Fruit fly (Drosophila melanogaster) whole organism, embryonic: ENCODE results near the gene CG32816.
A peak's percentile ranks its signal among the peaks of the same experiment; 100 is the strongest.

ENCODE experiments used
- Aef1 ChIP-seq: fragments of 200-800 bp; sonication (Bioruptor generic); IDR thresholded peaks from 3 replicates; pipeline ENCODE4 v1.3.6; 2022; ENCODE audit warnings: missing biosample characterization, missing genetic modification characterization
- Antp ChIP-seq: fragments of 200-800 bp; sonication (Bioruptor generic); optimal IDR thresholded peaks from 3 replicates; lab custom pipeline; 2016; ENCODE audit warnings: missing biosample characterization, missing genetic modification characterization
- BtbVII ChIP-seq: fragments of 200-800 bp; sonication (Bioruptor generic); optimal IDR thresholded peaks from 3 replicates; lab custom pipeline; 2017; ENCODE audit warnings: missing biosample characterization, mild to moderate bottlenecking, missing genetic modification characterization
- CG10462 ChIP-seq: fragments of 200-800 bp; sonication (Bioruptor generic); optimal IDR thresholded peaks from 2 replicates; lab custom pipeline; 2016; ENCODE audit warnings: missing biosample characterization, missing genetic modification characterization
- CG10543 ChIP-seq: fragments of 200-800 bp; sonication (Bioruptor generic); optimal IDR thresholded peaks from 3 replicates; lab custom pipeline; 2017; ENCODE audit warnings: missing biosample characterization, mild to moderate bottlenecking, missing genetic modification characterization, moderate library complexity
- CG10565 ChIP-seq: fragments of 200-800 bp; sonication (Bioruptor generic); optimal IDR thresholded peaks from 3 replicates; lab custom pipeline; 2016; ENCODE audit warnings: missing biosample characterization, mild to moderate bottlenecking, missing genetic modification characterization
- CG11695 ChIP-seq: fragments of 200-800 bp; sonication (Bioruptor generic); IDR thresholded peaks from 3 replicates; pipeline ENCODE4 v1.3.6; 2022; ENCODE audit warnings: missing biosample characterization, missing genetic modification characterization
- CG12942 ChIP-seq: fragments of 200-800 bp; sonication (Bioruptor generic); optimal IDR thresholded peaks from 3 replicates; lab custom pipeline; 2016; ENCODE audit warnings: missing biosample characterization, missing genetic modification characterization
- CG13894 ChIP-seq: fragments of 200-800 bp; sonication (Bioruptor generic); optimal IDR thresholded peaks from 3 replicates; lab custom pipeline; 2018; ENCODE audit warnings: missing biosample characterization, mild to moderate bottlenecking, missing genetic modification characterization, moderate library complexity
- CG15479 ChIP-seq: fragments of 200-800 bp; sonication (Bioruptor generic); optimal IDR thresholded peaks from 3 replicates; lab custom pipeline; 2019; ENCODE audit warnings: missing biosample characterization, mild to moderate bottlenecking, missing genetic modification characterization, moderate library complexity
- CG15696 ChIP-seq: fragments of 200-800 bp; sonication (Bioruptor generic); optimal IDR thresholded peaks from 2 replicates; lab custom pipeline; 2019; ENCODE audit warnings: missing biosample characterization, mild to moderate bottlenecking, missing genetic modification characterization, moderate library complexity
- CG17802 ChIP-seq: fragments of 200-800 bp; sonication (Bioruptor generic); optimal IDR thresholded peaks from 2 replicates; lab custom pipeline; 2018; ENCODE audit warnings: missing biosample characterization, mild to moderate bottlenecking, missing genetic modification characterization, moderate library complexity
- CG18011 ChIP-seq: fragments of 200-800 bp; sonication (Bioruptor generic); optimal IDR thresholded peaks from 2 replicates; lab custom pipeline; 2017; ENCODE audit warnings: missing biosample characterization, missing genetic modification characterization, mild to moderate bottlenecking, moderate library complexity, missing genotype
- CG18599 ChIP-seq: fragments of 200-800 bp; sonication (Bioruptor generic); optimal IDR thresholded peaks from 3 replicates; lab custom pipeline; 2017; ENCODE audit warnings: missing biosample characterization, missing genetic modification characterization, mild to moderate bottlenecking, moderate library complexity, missing genetic modification reagents
- CG31224 ChIP-seq: fragments of 200-800 bp; sonication (Bioruptor generic); IDR thresholded peaks from 2 replicates; pipeline ENCODE4 v1.3.6; 2022; ENCODE audit warnings: missing biosample characterization, missing genetic modification characterization
- CG3281 ChIP-seq: fragments of 200-800 bp; sonication (Bioruptor generic); optimal IDR thresholded peaks from 3 replicates; lab custom pipeline; 2017; ENCODE audit warnings: missing biosample characterization, mild to moderate bottlenecking, missing genetic modification characterization
- CG6765 ChIP-seq: fragments of 200-800 bp; sonication (Bioruptor generic); optimal IDR thresholded peaks from 3 replicates; lab custom pipeline; 2017; ENCODE audit warnings: missing biosample characterization, mild to moderate bottlenecking, missing genetic modification characterization
- Camta ChIP-seq: fragments of 200-800 bp; sonication (Bioruptor generic); optimal IDR thresholded peaks from 2 replicates; lab custom pipeline; 2016; ENCODE audit warnings: missing biosample characterization, missing genetic modification characterization
- CkIIα-i1 ChIP-seq: fragments of 200-800 bp; sonication (Bioruptor generic); IDR thresholded peaks from 2 replicates; pipeline ENCODE4 v1.3.6; 2022; ENCODE audit warnings: missing biosample characterization, missing genetic modification characterization
- D19A ChIP-seq: fragments of 200-800 bp; optimal IDR thresholded peaks from 3 replicates; lab custom pipeline; 2019; ENCODE audit warnings: missing biosample characterization, mild to moderate bottlenecking, missing genetic modification characterization, moderate library complexity
- Deaf1 ChIP-seq: fragments of 200-800 bp; optimal IDR thresholded peaks from 3 replicates; lab custom pipeline; 2019; ENCODE audit warnings: missing biosample characterization, mild to moderate bottlenecking, missing genetic modification characterization, moderate library complexity
- E2f1 ChIP-seq: fragments of 200-800 bp; sonication (Bioruptor generic); IDR thresholded peaks from 2 replicates; pipeline ENCODE4 v1.3.6; 2022; ENCODE audit warnings: missing biosample characterization, missing genetic modification characterization
- Elba2 ChIP-seq: fragments of 200-800 bp; sonication (Bioruptor generic); optimal IDR thresholded peaks from 3 replicates; lab custom pipeline; 2016; ENCODE audit warnings: missing biosample characterization, missing genetic modification characterization
- Mrtf ChIP-seq: fragments of 200-800 bp; sonication (Bioruptor generic); IDR thresholded peaks from 3 replicates; pipeline ENCODE4 v1.3.6; 2022; ENCODE audit warnings: missing biosample characterization, missing genetic modification characterization
- Myb ChIP-seq: fragments of 200-800 bp; sonication (Bioruptor generic); optimal IDR thresholded peaks from 2 replicates; lab custom pipeline; 2016; ENCODE audit warnings: missing biosample characterization, missing genetic modification characterization
- Pdp1 ChIP-seq, 2 experiments: fragments of 200-800 bp; sonication (Bioruptor generic); optimal IDR thresholded peaks; 3 replicates each; lab custom pipeline; 2016; ENCODE audit warnings: missing biosample characterization in 2 of 2, missing genetic modification characterization in 2 of 2, mild to moderate bottlenecking in 1 of 2, moderate library complexity in 1 of 2
- Rfx ChIP-seq: fragments of 200-800 bp; sonication (Bioruptor generic); IDR thresholded peaks from 2 replicates; pipeline ENCODE4 v1.3.6; 2022; ENCODE audit warnings: missing biosample characterization, missing genetic modification characterization
- Tbp ChIP-seq: fragments of >200 bp; optimal IDR thresholded peaks from 2 replicates; lab custom pipeline; 2018; ENCODE audit warnings: missing biosample characterization, missing genetic modification characterization
- Xrp1 ChIP-seq: fragments of 200-800 bp; sonication (Bioruptor generic); IDR thresholded peaks from 2 replicates; pipeline ENCODE4 v1.3.6; 2022; ENCODE audit warnings: missing biosample characterization, missing genetic modification characterization
- cad ChIP-seq: fragments of >200 bp; optimal IDR thresholded peaks from 2 replicates; lab custom pipeline; 2017; ENCODE audit warnings: missing biosample characterization, missing genetic modification characterization
- chm ChIP-seq: fragments of 200-800 bp; sonication (Bioruptor generic); IDR thresholded peaks from 2 replicates; pipeline ENCODE4 v1.3.6; 2022; ENCODE audit warnings: missing biosample characterization, missing genetic modification characterization
- gcm ChIP-seq: fragments of 200-800 bp; sonication (Bioruptor generic); optimal IDR thresholded peaks from 2 replicates; lab custom pipeline; 2019; ENCODE audit warnings: missing biosample characterization, mild to moderate bottlenecking, missing genetic modification characterization, moderate library complexity
- gfzf ChIP-seq: fragments of 200-800 bp; sonication (Bioruptor generic); optimal IDR thresholded peaks from 2 replicates; lab custom pipeline; 2016; ENCODE audit warnings: missing biosample characterization, mild to moderate bottlenecking, missing genetic modification characterization, moderate library complexity
- insv ChIP-seq, 2 experiments: fragments of 200-800 bp; sonication (Bioruptor generic); optimal IDR thresholded peaks; 3 replicates each; lab custom pipeline; 2016 to 2018; ENCODE audit warnings: missing biosample characterization in 2 of 2, missing genetic modification characterization in 2 of 2
- ken ChIP-seq: fragments of 200-800 bp; sonication (Bioruptor generic); IDR thresholded peaks from 3 replicates; pipeline ENCODE4 v1.3.6; 2022; ENCODE audit warnings: missing biosample characterization, missing genetic modification characterization
- pb ChIP-seq: fragments of 200-800 bp; sonication (Bioruptor generic); optimal IDR thresholded peaks from 3 replicates; lab custom pipeline; 2016; ENCODE audit warnings: missing biosample characterization, missing genetic modification characterization
- prd ChIP-seq, 3 experiments: fragments of >200 bp in 2 of 3; fragments of 200-800 bp in 1 of 3; sonication (Bioruptor generic) in 1 of 3; optimal IDR thresholded peaks in 2 of 3; IDR thresholded peaks in 1 of 3; 2 replicates in 2 of 3; 3 replicates in 1 of 3; pipeline versions ENCODE4 v1.3.6 to Lab custom; 2017 to 2022; ENCODE audit warnings: missing biosample characterization in 1 of 3, missing genetic modification characterization in 1 of 3
- pros ChIP-seq: fragments of 200-800 bp; sonication (Bioruptor generic); optimal IDR thresholded peaks from 3 replicates; lab custom pipeline; 2019; ENCODE audit warnings: missing biosample characterization, mild to moderate bottlenecking, missing genetic modification characterization, moderate library complexity
- repo ChIP-seq: fragments of 200-800 bp; sonication (Bioruptor generic); optimal IDR thresholded peaks from 2 replicates; lab custom pipeline; 2016; ENCODE audit warnings: missing biosample characterization, missing genetic modification characterization
- salm ChIP-seq: fragments of 200-800 bp; sonication (Bioruptor generic); optimal IDR thresholded peaks from 2 replicates; lab custom pipeline; 2018; ENCODE audit warnings: missing biosample characterization, mild to moderate bottlenecking, missing genetic modification characterization
- sc ChIP-seq, 3 experiments: fragments of >200 bp in 2 of 3; fragments of 200-800 bp in 1 of 3; sonication (Bioruptor generic) in 1 of 3; optimal IDR thresholded peaks; 2 replicates in 2 of 3; 3 replicates in 1 of 3; lab custom pipeline; 2017; ENCODE audit warnings: mild to moderate bottlenecking in 1 of 3, missing biosample characterization in 1 of 3, missing genetic modification characterization in 1 of 3, missing genetic modification reagents in 1 of 3
- sim ChIP-seq: fragments of 200-800 bp; sonication (Bioruptor generic); IDR thresholded peaks from 2 replicates; pipeline ENCODE4 v1.3.6; 2022; ENCODE audit warnings: missing biosample characterization, missing genetic modification characterization
- stwl ChIP-seq: fragments of 200-800 bp; sonication (Bioruptor generic); optimal IDR thresholded peaks from 3 replicates; lab custom pipeline; 2018; ENCODE audit warnings: missing biosample characterization, mild to moderate bottlenecking, missing genetic modification characterization, moderate library complexity
- sug ChIP-seq: fragments of 200-800 bp; optimal IDR thresholded peaks from 2 replicates; lab custom pipeline; 2019; ENCODE audit warnings: missing biosample characterization, mild to moderate bottlenecking, missing genetic modification characterization, moderate library complexity
- tll ChIP-seq, 2 experiments: fragments of 200-800 bp in 1 of 2; fragments of >200 bp in 1 of 2; sonication (Bioruptor generic) in 1 of 2; optimal IDR thresholded peaks; 2 replicates each; lab custom pipeline; 2017 to 2019; ENCODE audit warnings: missing biosample characterization in 2 of 2, missing genetic modification characterization in 2 of 2, mild to moderate bottlenecking in 1 of 2, moderate library complexity in 1 of 2
- z ChIP-seq: fragments of 200-800 bp; sonication (Bioruptor generic); IDR thresholded peaks from 3 replicates; pipeline ENCODE4 v1.3.6; 2022; ENCODE audit warnings: missing biosample characterization, missing genetic modification characterization
- zen ChIP-seq: fragments of 200-800 bp; sonication (Bioruptor generic); optimal IDR thresholded peaks from 3 replicates; lab custom pipeline; 2018; ENCODE audit warnings: missing biosample characterization, mild to moderate bottlenecking, missing genetic modification characterization, moderate library complexity
- zf30C ChIP-seq: fragments of 200-800 bp; sonication (Bioruptor generic); optimal IDR thresholded peaks from 3 replicates; lab custom pipeline; 2018; ENCODE audit warnings: missing biosample characterization, mild to moderate bottlenecking, missing genetic modification characterization
- zfh1 ChIP-seq: fragments of 200-800 bp; sonication (Bioruptor generic); IDR thresholded peaks from 3 replicates; pipeline ENCODE4 v1.3.6; 2022; ENCODE audit warnings: missing biosample characterization, missing genetic modification characterization

The CG32816 gene

dm6 chrX:407455-407854 is 63.1 kb downstream of the CG32816 start (continued):
- peak; percentile 96 for TF ChIP-seq stwl
- no peak for TF ChIP-seq Antp (GFP tag; lab: Kevin White, UChicago)
- no peak for TF ChIP-seq z (GFP tag; lab: Robert Waterston, UW)
- peak; percentile 74 for TF ChIP-seq D19A (tag; lab: Kevin White, UChicago)
- no peak for TF ChIP-seq Deaf1 (tag; lab: Kevin White, UChicago)
- TF ChIP-seq Rfx = no peak
- TF ChIP-seq repo (GFP tag; lab: Kevin White, UChicago) = no peak
- TF ChIP-seq CG15696 (tag; lab: Kevin White, UChicago) = peak; percentile 47
- TF ChIP-seq CG12942 (GFP tag; lab: Kevin White, UChicago) = no peak
- TF ChIP-seq CG18599 = no peak
- no peak for TF ChIP-seq Myb
- no peak for TF ChIP-seq E2f1
- no peak for TF ChIP-seq Xrp1 (GFP tag; lab: Robert Waterston, UW)
- TF ChIP-seq Pdp1 (GFP tag; optimal IDR thresholded peaks at IDR 0.05; lab: Kevin White, UChicago) = no peak
- TF ChIP-seq prd (optimal IDR thresholded peaks at IDR 0.05; lab: Kevin White, UChicago) = no peak
- no peak for TF ChIP-seq prd (GFP tag; IDR thresholded peaks at IDR 0.05; lab: Robert Waterston, UW)
- no peak for TF ChIP-seq CG10543 (GFP tag; lab: Kevin White, UChicago)
- TF ChIP-seq zf30C = peak; percentile 5
- TF ChIP-seq gcm (GFP tag; lab: Kevin White, UChicago) = no peak
- no peak for TF ChIP-seq salm (tag; lab: Kevin White, UChicago)
- TF ChIP-seq CG13894 = no peak
- TF ChIP-seq insv (GFP tag; optimal IDR thresholded peaks at IDR 0.05; lab: Kevin White, UChicago) = peak; percentile 99 to 100
- TF ChIP-seq pb (GFP tag; lab: Kevin White, UChicago) = no peak
- no peak for TF ChIP-seq Mrtf (GFP tag; lab: Robert Waterston, UW)
- TF ChIP-seq CkIIα-i1 = no peak
- TF ChIP-seq sim (GFP tag; lab: Robert Waterston, UW) = no peak

- no peak for TF ChIP-seq CG31224 (GFP tag; lab: Robert Waterston, UW)
- TF ChIP-seq BtbVII = no peak
- TF ChIP-seq CG10565 = no peak
- no peak for TF ChIP-seq CG10543 (GFP tag; lab: Kevin White, UChicago)
- TF ChIP-seq Aef1 (GFP tag; lab: Robert Waterston, UW) = no peak
These were observed 64.2 kb downstream of the CG32816 start for dm6 chrX:406306-406705.

dm6 chrX:399732-400131 is 70.8 kb downstream of the CG32816 start:
- TF ChIP-seq CG15479 (peak; percentile 65), CG11695 (no peak), ken (no peak), tll (GFP tag; optimal IDR thresholded peaks at IDR 0.05; lab: Kevin White, UChicago) (peak in 1 of 2 experiments; percentile 83), gfzf (GFP tag; lab: Kevin White, UChicago) (no peak), sug (tag; lab: Kevin White, UChicago) (no peak), Camta (GFP tag; lab: Kevin White, UChicago) (no peak), zfh1 (GFP tag; lab: Robert Waterston, UW) (no peak), cad (GFP tag; lab: Kevin White, UChicago) (peak; percentile 82), CG10462 (GFP tag; lab: Kevin White, UChicago) (no peak), Tbp (GFP tag; lab: Kevin White, UChicago) (no peak), CG17802 (tag; lab: Kevin White, UChicago) (no peak), CG6765 (GFP tag; lab: Kevin White, UChicago) (no peak), sc (optimal IDR thresholded peaks at IDR 0.05; lab: Kevin White, UChicago) (no peak), sc (GFP tag; optimal IDR thresholded peaks at IDR 0.05; lab: Kevin White, UChicago) (no peak), Elba2 (GFP tag; lab: Kevin White, UChicago) (peak; percentile 68), CG18011 (GFP tag; lab: Kevin White, UChicago) (no peak), pros (GFP tag; lab: Kevin White, UChicago) (no peak), chm (GFP tag; lab: Robert Waterston, UW) (no peak), zen (tag; lab: Kevin White, UChicago) (peak; percentile 23), CG3281 (GFP tag; lab: Kevin White, UChicago) (no peak), zf30C (no peak)
